Worm (Caenorhabditis elegans): ENCODE measurements around the gene K07G6.1.

- no peak for TF ChIP-seq lsy-27 (tag; optimal IDR thresholded peaks at IDR 0.05; ENCODE audit: borderline replicate concordance, insufficient read depth)
- TF ChIP-seq B0035.1 (tag; optimal IDR thresholded peaks at IDR 0.05): no peak
These were observed 46.8 kb upstream of the K07G6.1 start, which contains the start of gene fbxc-26 for ce11 chrII:1694530-1694929.
